Fruit fly (Drosophila melanogaster) ovary, adult (tissue): ENCODE measurements around the gene bai.

Experiments
- CG17801 ChIP-seq: fragments of 200-800 bp; optimal IDR thresholded peaks from 2 replicates; lab custom pipeline; 2019; ENCODE audit warnings: missing biosample characterization, mild to moderate bottlenecking, missing genetic modification characterization, moderate library complexity; ENCODE audit not compliant: partially characterized antibody

Gene bai

dm6 chr3R:25039028-25039476 lies at the start of gene bai, which contains the start of gene Ythdf:
bai (plus strand) TSS chr3R:25039374.
Ythdf (minus strand) TSS chr3R:25039249.
- peak; percentile 15 for TF ChIP-seq CG17801 (GFP tag; lab: Kevin White, UChicago)

dm6 chr3R:24996502-24996901 lies 42.7 kb upstream of the bai start:
- TF ChIP-seq CG17801 (GFP tag; lab: Kevin White, UChicago): no peak

dm6 chr3R:24997287-24997686 lies 41.9 kb upstream of the bai start:
- no peak for TF ChIP-seq CG17801 (GFP tag; lab: Kevin White, UChicago)

- no peak for TF ChIP-seq CG17801 (GFP tag; lab: Kevin White, UChicago)
Observed at dm6 chr3R:24999575-24999974, 39.6 kb upstream of the bai start.

- no peak for TF ChIP-seq CG17801 (GFP tag; lab: Kevin White, UChicago)
Observed at dm6 chr3R:25002257-25002656, 36.9 kb upstream of the bai start.

- TF ChIP-seq CG17801 (GFP tag; lab: Kevin White, UChicago): no peak
Observed at dm6 chr3R:25004064-25004463, 35.1 kb upstream of the bai start.

- no peak for TF ChIP-seq CG17801 (GFP tag; lab: Kevin White, UChicago)
Observed at dm6 chr3R:25004763-25005162, 34.4 kb upstream of the bai start.

- no peak for TF ChIP-seq CG17801 (GFP tag; lab: Kevin White, UChicago)
Observed at dm6 chr3R:25005748-25006147, 33.4 kb upstream of the bai start.

dm6 chr3R:25009745-25010446 lies 29.3 kb upstream of the bai start:
- no peak for TF ChIP-seq CG17801 (GFP tag; lab: Kevin White, UChicago)

- TF ChIP-seq CG17801 (GFP tag; lab: Kevin White, UChicago): no peak
Observed at dm6 chr3R:25012016-25012415, 27.2 kb upstream of the bai start.

- TF ChIP-seq CG17801 (GFP tag; lab: Kevin White, UChicago): no peak
Observed at dm6 chr3R:25023056-25023455, 16.1 kb upstream of the bai start, which contains the start of gene beta4GalT7. beta4GalT7 (plus strand) TSS chr3R:25023256.

- TF ChIP-seq CG17801 (GFP tag; lab: Kevin White, UChicago): peak; percentile 93
Observed at dm6 chr3R:25024895-25025557, 14.1 kb upstream of the bai start, which contains the start of the genes EMC6 and Hr96. EMC6 (minus strand) TSS chr3R:25025017. Hr96 (plus strand) TSS chr3R:25025235.

dm6 chr3R:25027281-25028219 lies 11.6 kb upstream of the bai start:
- TF ChIP-seq CG17801 (GFP tag; lab: Kevin White, UChicago): no peak

dm6 chr3R:25032686-25033085 lies 6.5 kb upstream of the bai start:
- no peak for TF ChIP-seq CG17801 (GFP tag; lab: Kevin White, UChicago)

dm6 chr3R:25033142-25033586 lies 6.0 kb upstream of the bai start, which contains the start of gene Smg6:
Smg6 (minus strand) TSS chr3R:25033465.
- peak; percentile 35 for TF ChIP-seq CG17801 (GFP tag; lab: Kevin White, UChicago)
